Worm (Caenorhabditis elegans): Measurements from ENCODE around the gene H38K22.9.
A peak's percentile ranks its signal among the peaks of the same experiment; 100 is the strongest.

DNA sequence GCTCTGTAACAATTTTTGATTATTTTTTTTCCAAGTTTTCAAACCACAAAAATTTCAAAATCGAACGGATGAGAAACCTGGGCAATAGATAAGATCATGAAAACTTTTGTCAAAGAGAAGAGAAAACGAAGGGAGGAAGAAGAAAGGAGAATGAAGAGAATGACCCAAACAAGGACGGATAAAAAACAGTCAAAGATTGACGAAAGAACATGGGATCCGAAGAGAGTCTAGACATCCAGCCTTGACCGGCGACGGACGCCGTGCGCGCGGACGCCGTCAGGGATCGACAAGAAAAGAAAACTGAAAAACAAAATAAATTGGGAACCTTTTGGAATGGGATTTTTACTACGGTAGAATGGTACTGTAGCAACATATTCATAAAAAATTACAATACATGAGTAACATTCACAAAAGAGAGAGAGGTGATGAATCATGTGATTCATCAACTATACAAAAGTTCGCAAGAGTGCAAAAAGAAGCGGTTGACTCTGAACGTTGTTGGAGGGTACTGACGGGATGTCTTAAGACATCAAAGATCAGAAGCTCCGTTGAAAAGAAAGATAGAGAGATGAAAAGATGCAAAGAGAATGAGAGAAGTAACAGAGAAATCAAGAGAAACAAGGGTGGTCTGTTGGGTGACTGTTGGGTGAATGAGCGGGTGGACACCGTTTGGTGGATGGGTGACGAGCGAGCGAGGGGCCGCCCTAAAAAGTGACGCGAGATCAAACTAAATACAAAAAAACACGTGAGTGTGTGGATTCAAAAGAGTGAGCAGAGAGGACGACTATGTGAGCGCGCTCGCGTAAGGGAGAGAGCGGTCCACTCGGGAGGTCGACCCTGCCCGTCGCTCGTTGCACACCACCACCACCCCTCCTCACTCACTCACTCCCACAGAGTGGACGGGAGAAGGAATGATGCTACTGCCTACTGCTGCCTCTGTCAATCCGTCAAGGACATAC is 43.5 kb upstream of the H38K22.9 start, which contains the start of gene sup-26:
- TF ChIP-seq elt-3 (tag; optimal IDR thresholded peaks at IDR 0.05) (no peak), nhr-28 (tag; optimal IDR thresholded peaks at IDR 0.05) (no peak), hlh-1 (tag; optimal IDR thresholded peaks at IDR 0.05) (peak; percentile 62), elt-1 (tag; optimal IDR thresholded peaks at IDR 0.05; ENCODE audit: borderline replicate concordance, insufficient read depth) (no peak), bed-3 (GFP tag; optimal IDR thresholded peaks at IDR 0.05) (no peak), ces-1 (GFP tag; optimal IDR thresholded peaks at IDR 0.05) (no peak), ztf-11 (tag; optimal IDR thresholded peaks at IDR 0.05) (no peak), sptf-1 (tag; optimal IDR thresholded peaks at IDR 0.05) (peak; percentile 45)
